Worm (Caenorhabditis elegans) whole organism, mixed stage, embryonic: ENCODE measurements around the gene dph-3.

Experiments
- blmp-1 ChIP-seq: fragments of 150-350 bp; optimal IDR thresholded peaks from 2 replicates; lab custom pipeline; 2014; ENCODE audit warnings: missing biosample characterization, missing genetic modification characterization
- elt-3 ChIP-seq: fragments of 150-350 bp; optimal IDR thresholded peaks from 2 replicates; lab custom pipeline; 2014; ENCODE audit warnings: missing biosample characterization, missing genetic modification characterization
- mab-5 ChIP-seq: fragments of 150-350 bp; optimal IDR thresholded peaks from 2 replicates; lab custom pipeline; 2014; ENCODE audit warnings: missing biosample characterization, missing genetic modification characterization
- nhr-28 ChIP-seq: fragments of 150-350 bp; optimal IDR thresholded peaks from 2 replicates; lab custom pipeline; 2014; ENCODE audit warnings: missing biosample characterization, missing genetic modification characterization
- sptf-1 ChIP-seq: sonication (generic microtip); optimal IDR thresholded peaks from 2 replicates; lab custom pipeline; 2017; ENCODE audit warnings: mild to moderate bottlenecking, missing genetic modification characterization, moderate library complexity, missing compliant biosample characterization
- unc-39 ChIP-seq: fragments of 150-350 bp; optimal IDR thresholded peaks from 2 replicates; lab custom pipeline; 2014; ENCODE audit warnings: missing biosample characterization, missing genetic modification characterization
- unc-62 ChIP-seq: fragments of 150-350 bp; optimal IDR thresholded peaks from 2 replicates; lab custom pipeline; 2014; ENCODE audit warnings: missing biosample characterization, missing genetic modification reagents, missing genetic modification characterization
- ztf-11 ChIP-seq: fragments of 150-350 bp; optimal IDR thresholded peaks from 2 replicates; lab custom pipeline; 2014; ENCODE audit warnings: missing biosample characterization, missing genetic modification characterization

ce11 chrIV:9682514-9682913 lies 24.4 kb upstream of the dph-3 start, which contains the start of gene ins-7:
- no peak for TF ChIP-seq nhr-28 (tag; lab: Kevin White, UChicago)
- TF ChIP-seq unc-62, result no peak
- TF ChIP-seq elt-3 (tag; lab: Kevin White, UChicago), result no peak
- no peak for TF ChIP-seq ztf-11
- TF ChIP-seq mab-5 (tag; lab: Kevin White, UChicago), result no peak
- TF ChIP-seq blmp-1, result no peak
- TF ChIP-seq unc-39, result no peak
- no peak for TF ChIP-seq sptf-1 (tag; lab: Kevin White, UChicago)
